Fruit fly (Drosophila melanogaster) Kc167 (cell line): ENCODE data around the gene Kmn2.

Experiments
- Myc ChIP-seq: fragments of >200 bp; optimal IDR thresholded peaks from 2 replicates; lab custom pipeline; 2017; ENCODE audit warnings: missing external identifiers
- Sin3A ChIP-seq: fragments of >200 bp; optimal IDR thresholded peaks from 2 replicates; lab custom pipeline; 2018; ENCODE audit warnings: missing external identifiers
- h ChIP-seq: fragments of >200 bp; optimal IDR thresholded peaks from 3 replicates; lab custom pipeline; 2018; ENCODE audit warnings: missing external identifiers
- insv ChIP-seq: fragments of >200 bp; optimal IDR thresholded peaks from 3 replicates; lab custom pipeline; 2018; ENCODE audit warnings: missing external identifiers
- psq ChIP-seq: fragments of >200 bp; optimal IDR thresholded peaks from 2 replicates; lab custom pipeline; 2017; ENCODE audit warnings: missing external identifiers
- ttk ChIP-seq: sonication (Bioruptor generic); optimal IDR thresholded peaks from 2 replicates; lab custom pipeline; 2017; ENCODE audit warnings: missing external identifiers

DNA sequence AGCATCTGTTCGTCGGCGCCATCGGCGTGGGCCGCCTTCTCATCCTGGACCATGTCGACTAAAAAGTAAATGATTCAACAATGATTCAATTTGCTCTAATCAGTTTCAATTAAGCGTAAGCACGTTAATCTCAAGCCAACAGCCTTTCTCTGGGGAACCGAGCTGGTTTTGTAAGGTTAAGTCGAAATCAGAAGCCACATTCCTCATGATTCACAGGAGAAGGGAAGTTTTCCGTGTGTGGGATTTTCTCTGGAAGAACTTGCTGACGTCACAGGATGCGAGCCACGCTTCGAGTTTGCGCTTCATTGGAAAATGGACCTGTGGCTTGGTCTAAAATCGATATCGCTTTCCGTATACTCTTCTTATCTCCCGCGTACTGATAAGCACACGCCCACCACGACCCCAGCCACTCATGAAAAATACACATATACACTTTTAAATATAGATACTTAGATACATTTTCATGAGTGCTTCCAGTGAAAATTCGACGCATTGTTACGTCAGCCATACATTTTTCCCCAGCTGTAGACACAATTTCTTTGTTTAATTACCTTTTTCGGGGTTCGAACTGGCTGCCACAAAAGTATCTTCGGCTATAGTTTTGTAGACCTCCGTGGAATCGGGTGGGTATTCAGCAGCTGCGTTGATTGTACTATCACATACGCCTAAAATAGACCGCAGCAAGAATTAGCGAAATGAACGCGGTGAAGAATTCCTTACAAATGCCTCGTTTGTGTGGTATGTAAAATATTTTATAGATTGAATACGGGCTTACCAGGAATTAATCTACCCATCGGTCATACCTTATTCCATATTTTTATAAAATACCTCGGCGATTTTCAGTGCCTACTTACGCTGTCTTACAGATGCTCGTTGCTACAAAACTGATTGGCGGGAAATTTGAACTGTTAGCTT lies 23.8 kb downstream of the Kmn2 start:
- TF ChIP-seq Myc, result no peak
- no peak for TF ChIP-seq psq (lab: Kevin White, UChicago)
- TF ChIP-seq h (lab: Kevin White, UChicago), result no peak
- TF ChIP-seq Sin3A (lab: Kevin White, UChicago), result no peak
- no peak for TF ChIP-seq insv
- TF ChIP-seq ttk (lab: Kevin White, UChicago), result no peak
